Fruit fly (Drosophila melanogaster): ENCODE measurements around the gene Dna2.
A peak's percentile ranks its signal among the peaks of the same experiment; 100 is the strongest.

Dna2 gene

DNA sequence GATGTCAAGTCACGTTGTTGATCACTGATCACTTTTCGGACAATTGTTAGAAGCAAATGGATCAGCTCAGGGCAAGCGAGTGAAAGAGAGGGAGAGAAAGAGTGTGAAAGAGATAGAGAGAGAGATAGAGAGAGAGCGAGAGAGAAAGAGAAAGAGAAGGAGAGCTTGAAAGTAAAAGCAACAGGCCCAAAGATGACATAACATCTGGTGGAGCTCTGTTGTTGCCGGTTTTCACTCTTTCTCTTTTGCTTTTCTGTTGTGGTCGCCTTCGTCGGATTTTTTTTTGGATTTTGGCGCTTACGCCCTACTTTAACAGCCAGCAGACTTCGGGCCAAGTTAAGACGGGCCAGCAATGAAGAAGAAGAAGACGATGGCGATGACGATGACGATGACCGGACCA is 19.3 kb upstream of the Dna2 start (continued):
- peak; percentile 8 for TF ChIP-seq Eip78C (GFP tag)

DNA sequence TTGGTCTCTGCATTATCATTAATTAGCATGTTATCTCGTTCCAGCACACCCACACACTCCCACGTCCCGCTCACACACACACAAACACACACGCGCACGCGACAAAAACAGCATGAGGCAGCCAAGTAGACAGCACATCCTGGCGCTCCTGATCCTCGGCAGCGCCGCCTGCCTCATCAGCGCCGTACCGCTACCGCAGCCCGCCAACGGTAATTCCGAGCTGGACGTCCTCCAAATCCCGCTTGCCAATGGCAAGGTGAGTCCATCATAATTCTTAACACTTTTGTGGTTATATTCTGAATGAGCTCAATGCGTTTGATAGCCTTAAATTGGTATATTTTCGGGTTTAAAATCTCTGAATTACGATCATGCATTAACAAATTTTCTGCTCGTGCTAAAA is 17.3 kb upstream of the Dna2 start:
- TF ChIP-seq lz (GFP tag; optimal IDR thresholded peaks at IDR 0.05): no peak
- TF ChIP-seq Hr38 (GFP tag; optimal IDR thresholded peaks at IDR 0.05): no peak
- no peak for TF ChIP-seq dac (GFP tag; optimal IDR thresholded peaks at IDR 0.05)
- no peak for TF ChIP-seq esn (GFP tag; optimal IDR thresholded peaks at IDR 0.05)
- no peak for TF ChIP-seq OdsH (GFP tag; optimal IDR thresholded peaks at IDR 0.05)
- TF ChIP-seq topi (GFP tag; optimal IDR thresholded peaks at IDR 0.05): no peak
- TF ChIP-seq CG34406 (GFP tag; optimal IDR thresholded peaks at IDR 0.05): no peak
- no peak for TF ChIP-seq Sox15 (GFP tag; optimal IDR thresholded peaks at IDR 0.05)
- TF ChIP-seq CG6276 (GFP tag; optimal IDR thresholded peaks at IDR 0.05): no peak
- TF ChIP-seq CG11902 (GFP tag; optimal IDR thresholded peaks at IDR 0.05): no peak
- TF ChIP-seq Eip75B (GFP tag; optimal IDR thresholded peaks at IDR 0.05): no peak
- TF ChIP-seq CG10669 (GFP tag; optimal IDR thresholded peaks at IDR 0.05): no peak
- no peak for TF ChIP-seq CG32006 (GFP tag; optimal IDR thresholded peaks at IDR 0.05)
- TF ChIP-seq Smox (GFP tag; optimal IDR thresholded peaks at IDR 0.05): no peak
- no peak for TF ChIP-seq vri (GFP tag; optimal IDR thresholded peaks at IDR 0.05)

DNA sequence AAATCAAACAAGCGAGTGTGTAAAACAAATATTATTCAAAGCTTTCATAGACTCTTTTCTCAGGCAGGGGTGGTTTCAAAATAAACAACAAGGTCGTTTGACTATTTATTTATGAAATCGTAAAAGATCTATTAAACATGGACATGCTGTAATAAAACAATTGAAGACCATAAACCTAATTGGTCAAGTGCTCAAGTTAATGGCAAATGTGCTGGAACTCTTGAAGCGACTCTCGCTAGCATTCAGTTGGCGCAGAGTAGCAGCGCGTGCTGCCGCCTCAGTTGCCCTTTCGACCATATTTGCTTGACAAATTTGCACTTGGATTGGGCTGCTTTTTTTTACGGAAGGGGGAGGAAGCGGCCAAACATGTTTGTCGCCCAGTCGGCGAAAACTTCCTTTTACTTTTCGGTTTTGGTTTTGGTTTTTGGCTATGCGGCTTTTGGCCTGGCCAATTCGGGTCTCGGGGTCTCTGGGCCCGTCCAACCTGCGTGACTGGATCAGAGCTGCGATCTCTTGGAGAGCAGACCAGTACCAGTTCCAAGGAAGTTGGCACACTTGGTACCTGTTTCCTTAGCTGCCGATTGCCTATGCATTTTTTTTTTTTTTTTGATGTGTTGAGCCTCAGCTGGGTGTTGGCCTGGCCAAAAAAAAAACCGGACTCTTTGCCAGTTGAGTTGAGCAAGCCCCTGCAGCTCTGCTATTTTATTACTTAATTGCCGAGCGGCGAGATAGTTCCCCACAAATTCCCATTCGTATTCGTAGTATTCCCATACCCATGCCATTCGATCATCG is 16.7 kb upstream of the Dna2 start:
- TF ChIP-seq svp (GFP tag) (peak; percentile 64), CG1621 (tag; optimal IDR thresholded peaks at IDR 0.05) (no peak), Eip78C (GFP tag) (peak; percentile 74), CG31627 (GFP tag; optimal IDR thresholded peaks at IDR 0.05) (peak; percentile 36), ss (GFP tag; optimal IDR thresholded peaks at IDR 0.05) (peak; percentile 63 to 71), CG6808 (GFP tag; optimal IDR thresholded peaks at IDR 0.05) (no peak), Blimp-1 (GFP tag; optimal IDR thresholded peaks at IDR 0.05) (peak; percentile 76), CG15336 (GFP tag; IDR thresholded peaks at IDR 0.05) (peak; percentile 21), pdm3 (GFP tag; optimal IDR thresholded peaks at IDR 0.05) (peak; percentile 24), CG32006 (GFP tag; optimal IDR thresholded peaks at IDR 0.05) (peak; percentile 59), lz (GFP tag; optimal IDR thresholded peaks at IDR 0.05) (peak; percentile 9), salr (GFP tag; optimal IDR thresholded peaks at IDR 0.05) (peak in 1 of 2 experiments; percentile 21), acj6 (GFP tag; optimal IDR thresholded peaks at IDR 0.05) (peak; percentile 26), CG8119 (GFP tag; IDR thresholded peaks at IDR 0.05) (peak; percentile 43; the same call in 1 of the 3 replicates), topi (GFP tag; optimal IDR thresholded peaks at IDR 0.05) (no peak), OdsH (GFP tag; optimal IDR thresholded peaks at IDR 0.05) (peak; percentile 41), net (GFP tag; optimal IDR thresholded peaks at IDR 0.05) (peak; percentile 24), Smox (GFP tag; optimal IDR thresholded peaks at IDR 0.05) (peak; percentile 1), dac (GFP tag; optimal IDR thresholded peaks at IDR 0.05) (no peak), CG10669 (GFP tag; optimal IDR thresholded peaks at IDR 0.05) (peak; percentile 12), Hr39 (GFP tag; optimal IDR thresholded peaks at IDR 0.05) (peak; percentile 38), Sox14 (GFP tag; optimal IDR thresholded peaks at IDR 0.05) (no peak), Sox102F (GFP tag; optimal IDR thresholded peaks at IDR 0.05) (no peak), spab (GFP tag; optimal IDR thresholded peaks at IDR 0.05) (peak; percentile 7), fkh (GFP tag; optimal IDR thresholded peaks at IDR 0.05) (peak; percentile 40), eg (GFP tag; IDR thresholded peaks at IDR 0.05) (peak; percentile 65), cyc (GFP tag; optimal IDR thresholded peaks at IDR 0.05) (peak; percentile 4), CG3919 (GFP tag; optimal IDR thresholded peaks at IDR 0.05) (peak; percentile 42), achi (GFP tag; optimal IDR thresholded peaks at IDR 0.05) (no peak), Hr4 (GFP tag; optimal IDR thresholded peaks at IDR 0.05) (no peak), fd59A (GFP tag; optimal IDR thresholded peaks at IDR 0.05) (no peak), CG6792 (GFP tag; optimal IDR thresholded peaks at IDR 0.05) (no peak), Lpt (GFP tag; optimal IDR thresholded peaks at IDR 0.05) (peak; percentile 29), CG10631 (GFP tag; optimal IDR thresholded peaks at IDR 0.05) (peak; percentile 11), CG6163 (GFP tag; IDR thresholded peaks at IDR 0.05) (peak; percentile 8; the same call in 2 of the 3 replicates)

Data from whole organism, prepupa.